Fruit fly (Drosophila melanogaster): Measurements from ENCODE around the gene CG5274.

The CG5274 gene

DNA sequence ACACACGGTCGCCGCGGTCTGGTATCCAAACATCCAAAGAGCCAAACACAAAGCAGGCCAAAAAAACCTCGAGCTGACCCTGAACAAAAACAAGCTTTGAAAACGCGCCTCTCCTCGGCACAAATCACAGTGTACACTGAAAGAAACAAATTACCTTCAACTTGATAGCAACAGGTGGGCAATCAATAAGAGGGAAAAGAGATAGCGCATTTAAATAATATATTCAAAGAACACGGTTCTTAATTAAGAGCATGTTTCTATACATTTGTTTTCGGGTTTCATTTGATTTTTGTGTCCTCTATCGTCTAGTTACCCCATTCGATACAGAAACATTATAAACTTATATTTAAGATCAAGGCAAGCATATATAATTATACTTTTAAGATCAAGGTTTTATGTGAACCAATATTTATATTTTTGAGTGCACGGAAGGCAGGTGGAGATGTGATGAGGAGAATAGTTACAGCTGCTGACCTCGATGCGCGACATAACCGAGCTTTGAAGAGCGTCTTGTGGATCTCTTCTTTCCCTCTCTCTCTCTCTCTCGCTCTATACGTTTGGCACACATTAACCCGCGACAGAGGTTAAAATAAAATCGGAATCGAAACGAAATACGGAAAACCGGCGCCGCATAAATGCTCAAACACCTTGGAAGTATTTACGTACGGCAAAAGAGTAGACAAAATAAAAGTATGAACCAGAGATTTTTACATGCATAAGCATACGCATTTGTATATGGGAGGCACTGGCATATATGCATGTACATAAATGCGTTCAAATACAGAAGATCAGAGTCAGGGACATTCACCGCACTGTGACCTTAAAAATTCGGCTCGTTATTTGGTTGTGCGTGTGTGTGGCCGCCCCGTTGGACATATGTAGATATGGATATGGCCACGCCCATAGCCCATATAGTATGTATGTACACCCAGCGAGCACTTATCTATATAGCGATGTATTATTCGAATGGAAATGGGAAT, 28.9 kb downstream of the CG5274 start (continued):
- TF ChIP-seq tap (tag; optimal IDR thresholded peaks at IDR 0.05) (peak; percentile 83), kni (GFP tag; optimal IDR thresholded peaks at IDR 0.05) (peak; percentile 77), CG7357 (GFP tag; IDR thresholded peaks at IDR 0.05) (peak; percentile 62), CG30403 (GFP tag; optimal IDR thresholded peaks at IDR 0.05) (peak; percentile 91), CG3407 (GFP tag; optimal IDR thresholded peaks at IDR 0.05) (peak; percentile 82), Dref (GFP tag; IDR thresholded peaks at IDR 0.05) (no peak), CG18619 (GFP tag; optimal IDR thresholded peaks at IDR 0.05) (peak; percentile 88), Rfx (GFP tag; IDR thresholded peaks at IDR 0.05) (peak; percentile 80), CG31441 (GFP tag; IDR thresholded peaks at IDR 0.05) (peak; percentile 86), Vsx1 (GFP tag; optimal IDR thresholded peaks at IDR 0.05) (peak; percentile 88), zen2 (GFP tag; IDR thresholded peaks at IDR 0.05; ENCODE audit: partially characterized antibody) (no peak), CG11560 (tag; IDR thresholded peaks at IDR 0.05) (no peak), fru (optimal IDR thresholded peaks at IDR 0.05) (no peak), dmrt11E (tag; optimal IDR thresholded peaks at IDR 0.05) (peak; percentile 70), D19B (GFP tag; optimal IDR thresholded peaks at IDR 0.05) (peak; percentile 64), lbe (GFP tag; optimal IDR thresholded peaks at IDR 0.05) (peak; percentile 30), Hmr (GFP tag; optimal IDR thresholded peaks at IDR 0.05) (peak; percentile 88), CG31365 (tag; optimal IDR thresholded peaks at IDR 0.05) (peak; percentile 62), hth (optimal IDR thresholded peaks at IDR 0.05) (no peak), h (optimal IDR thresholded peaks at IDR 0.05) (no peak), dmrt99B (tag; optimal IDR thresholded peaks at IDR 0.05) (peak; percentile 93), Kr (GFP tag; optimal IDR thresholded peaks at IDR 0.05) (no peak), CG11398 (GFP tag; optimal IDR thresholded peaks at IDR 0.05) (peak; percentile 23), Neu2 (GFP tag; optimal IDR thresholded peaks at IDR 0.05; ENCODE audit: borderline replicate concordance) (no peak), fd96Cb (tag; optimal IDR thresholded peaks at IDR 0.05) (peak; percentile 82), CG3995 (GFP tag; optimal IDR thresholded peaks at IDR 0.05) (peak; percentile 22), ems (GFP tag; optimal IDR thresholded peaks at IDR 0.05) (peak; percentile 69), CG2889 (GFP tag; IDR thresholded peaks at IDR 0.05) (peak; percentile 33; the same call in 1 of the 3 replicates), CG11085 (GFP tag; IDR thresholded peaks at IDR 0.05) (no peak), tup (GFP tag; optimal IDR thresholded peaks at IDR 0.05) (peak; percentile 32), sr (GFP tag; IDR thresholded peaks at IDR 0.05) (no peak), BtbVII (GFP tag; optimal IDR thresholded peaks at IDR 0.05) (peak; percentile 87), CG2129 (GFP tag; IDR thresholded peaks at IDR 0.05; ENCODE audit: partially characterized antibody) (no peak), CG17612 (GFP tag; IDR thresholded peaks at IDR 0.05) (no peak), cato (GFP tag; optimal IDR thresholded peaks at IDR 0.05; ENCODE audit: borderline replicate concordance) (peak; percentile 64), run (tag; optimal IDR thresholded peaks at IDR 0.05) (peak; percentile 76), CG4617 (GFP tag; optimal IDR thresholded peaks at IDR 0.05; ENCODE audit: borderline replicate concordance) (peak; percentile 32), CG33213 (GFP tag; optimal IDR thresholded peaks at IDR 0.05) (peak; percentile 47), ATbp (GFP tag; optimal IDR thresholded peaks at IDR 0.05) (peak; percentile 85), Fer2 (tag; optimal IDR thresholded peaks at IDR 0.05) (peak; percentile 50), nau (GFP tag; optimal IDR thresholded peaks at IDR 0.05) (peak; percentile 81), CG32772 (GFP tag; IDR thresholded peaks at IDR 0.05) (peak; percentile 23; the same call in 1 of the 2 replicates), dan (GFP tag; IDR thresholded peaks at IDR 0.05) (no peak), gfzf (GFP tag; optimal IDR thresholded peaks at IDR 0.05) (no peak), gsb-n (tag; optimal IDR thresholded peaks at IDR 0.05) (peak; percentile 76), ash1 (GFP tag; optimal IDR thresholded peaks at IDR 0.05) (no peak), CG12299 (tag; optimal IDR thresholded peaks at IDR 0.05) (peak; percentile 75), tx (GFP tag; optimal IDR thresholded peaks at IDR 0.05) (peak; percentile 75), CG4424 (GFP tag; optimal IDR thresholded peaks at IDR 0.05) (peak; percentile 91)

Data from whole organism, embryonic.